Worm (Caenorhabditis elegans): ENCODE data around the gene T04F3.5.

The T04F3.5 gene

DNA sequence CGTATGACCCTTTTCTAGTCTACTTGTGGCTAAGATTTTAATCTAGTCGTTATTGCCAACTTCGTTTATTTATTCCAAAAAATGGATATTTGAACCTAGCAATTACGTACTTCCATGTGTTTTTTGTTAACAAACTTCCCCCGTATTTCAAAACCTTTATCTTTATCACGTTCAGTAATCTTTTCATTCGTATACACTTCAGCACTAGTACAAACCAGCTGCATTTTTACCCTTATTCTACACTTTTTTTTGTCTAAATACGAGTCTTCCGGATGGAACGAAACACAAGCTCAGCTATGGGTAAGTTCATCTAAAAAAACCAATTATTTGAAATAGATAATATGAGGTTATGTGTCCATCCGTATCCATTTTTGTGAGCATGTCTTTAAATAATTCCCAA, 29.0 kb downstream of the T04F3.5 start, which contains the start of gene D2023.1:
D2023.1 (plus strand) TSS at position 77 of the 400 bp plus-strand sequence.
- TF ChIP-seq aly-1 (tag; optimal IDR thresholded peaks at IDR 0.05) (no peak), tbx-37 (GFP tag; conservative IDR thresholded peaks at IDR 0.05) (no peak), hmg-4 (GFP tag; optimal IDR thresholded peaks at IDR 0.05) (no peak), ama-1 (optimal IDR thresholded peaks at IDR 0.05) (no peak), hnd-1 (tag; optimal IDR thresholded peaks at IDR 0.05) (no peak), tbx-11 (GFP tag; IDR thresholded peaks at IDR 0.05) (no peak), B0310.2 (tag; optimal IDR thresholded peaks at IDR 0.05) (no peak), ceh-36 (tag; optimal IDR thresholded peaks at IDR 0.05) (no peak), F13C5.2 (tag; optimal IDR thresholded peaks at IDR 0.05) (no peak), ceh-13 (GFP tag; optimal IDR thresholded peaks at IDR 0.05) (no peak), sea-1 (GFP tag; conservative IDR thresholded peaks at IDR 0.05) (no peak), ets-7 (tag; optimal IDR thresholded peaks at IDR 0.05) (no peak), pes-1 (GFP tag; IDR thresholded peaks at IDR 0.05) (no peak), scrt-1 (GFP tag; IDR thresholded peaks at IDR 0.05) (no peak), flt-1 (GFP tag; IDR thresholded peaks at IDR 0.05) (no peak), tra-4 (tag; optimal IDR thresholded peaks at IDR 0.05) (no peak), hmbx-1 (tag; optimal IDR thresholded peaks at IDR 0.05) (no peak)

DNA sequence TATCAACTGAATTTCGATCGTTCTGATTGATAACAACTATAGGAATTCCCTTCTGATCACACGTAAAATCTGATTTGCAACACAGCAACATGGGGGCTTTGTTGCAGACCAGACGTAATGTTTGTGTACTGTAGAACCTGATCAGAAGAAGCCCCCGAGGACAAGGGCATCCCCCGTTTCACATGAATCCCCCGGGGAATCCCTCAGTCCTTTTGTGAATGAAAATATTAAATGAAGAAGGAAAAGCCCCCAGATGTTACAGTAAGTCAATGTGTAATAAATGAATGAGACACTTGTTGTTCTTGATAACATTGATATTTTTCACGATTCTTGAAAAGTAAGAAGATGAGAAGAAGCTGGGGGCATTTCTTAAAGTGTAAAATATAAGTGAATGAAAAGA, 33.7 kb downstream of the T04F3.5 start:
- no peak for TF ChIP-seq tbx-37 (GFP tag; conservative IDR thresholded peaks at IDR 0.05)
- no peak for TF ChIP-seq hnd-1 (tag; optimal IDR thresholded peaks at IDR 0.05)
- TF ChIP-seq ceh-13 (GFP tag; optimal IDR thresholded peaks at IDR 0.05), result no peak

DNA sequence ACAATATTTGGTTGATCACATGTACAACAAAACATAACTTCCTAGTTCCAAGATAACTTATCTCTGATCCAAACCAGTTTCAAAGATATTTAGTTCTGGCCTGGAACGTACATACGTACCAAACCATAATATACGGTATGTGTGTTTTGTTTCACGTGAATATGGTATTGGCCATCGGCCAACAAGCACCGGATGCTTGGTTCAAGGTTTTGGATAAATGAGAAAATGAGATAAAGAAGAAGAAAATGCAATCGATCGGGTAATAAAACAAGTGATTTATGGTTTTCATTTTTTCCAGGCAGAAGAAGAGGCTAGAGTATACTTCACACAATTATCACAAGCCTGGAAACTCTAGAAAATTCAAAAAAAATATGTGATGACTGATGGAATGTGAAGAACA, 34.9 kb downstream of the T04F3.5 start:
- TF ChIP-seq hnd-1 (tag; optimal IDR thresholded peaks at IDR 0.05) (no peak), F13C5.2 (tag; optimal IDR thresholded peaks at IDR 0.05) (no peak), B0310.2 (tag; optimal IDR thresholded peaks at IDR 0.05) (no peak)

DNA sequence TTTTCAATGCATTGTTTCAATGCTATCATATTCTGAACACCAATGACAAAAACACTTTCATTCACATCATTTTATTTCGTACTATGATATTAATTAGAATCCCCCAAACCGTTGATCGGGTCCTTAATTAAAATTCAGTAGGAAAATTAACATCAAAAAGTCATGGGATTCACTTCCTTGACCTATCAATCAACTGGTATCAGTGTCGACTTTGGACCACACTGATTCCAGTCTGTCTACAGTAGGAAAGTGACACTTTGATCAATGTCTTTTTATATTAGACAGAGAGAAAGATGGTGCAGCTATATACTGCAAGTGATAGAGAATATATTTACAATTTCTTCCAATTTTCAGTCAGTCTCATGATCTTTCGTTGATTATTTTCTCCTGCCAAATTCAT, 35.9 kb downstream of the T04F3.5 start:
- TF ChIP-seq hmbx-1 (tag; optimal IDR thresholded peaks at IDR 0.05) (no peak), tra-4 (tag; optimal IDR thresholded peaks at IDR 0.05) (no peak), ceh-13 (GFP tag; optimal IDR thresholded peaks at IDR 0.05) (no peak), B0310.2 (tag; optimal IDR thresholded peaks at IDR 0.05) (no peak), tbx-11 (GFP tag; IDR thresholded peaks at IDR 0.05) (no peak), hnd-1 (tag; optimal IDR thresholded peaks at IDR 0.05) (no peak), pes-1 (GFP tag; IDR thresholded peaks at IDR 0.05) (no peak), aly-1 (tag; optimal IDR thresholded peaks at IDR 0.05) (no peak), scrt-1 (GFP tag; IDR thresholded peaks at IDR 0.05) (no peak), F13C5.2 (tag; optimal IDR thresholded peaks at IDR 0.05) (no peak), flt-1 (GFP tag; IDR thresholded peaks at IDR 0.05) (no peak), hmg-4 (GFP tag; optimal IDR thresholded peaks at IDR 0.05) (no peak), tbx-37 (GFP tag; conservative IDR thresholded peaks at IDR 0.05) (no peak), ama-1 (optimal IDR thresholded peaks at IDR 0.05) (no peak), sea-1 (GFP tag; conservative IDR thresholded peaks at IDR 0.05) (no peak), ceh-36 (tag; optimal IDR thresholded peaks at IDR 0.05) (no peak), ets-7 (tag; optimal IDR thresholded peaks at IDR 0.05) (no peak)

DNA sequence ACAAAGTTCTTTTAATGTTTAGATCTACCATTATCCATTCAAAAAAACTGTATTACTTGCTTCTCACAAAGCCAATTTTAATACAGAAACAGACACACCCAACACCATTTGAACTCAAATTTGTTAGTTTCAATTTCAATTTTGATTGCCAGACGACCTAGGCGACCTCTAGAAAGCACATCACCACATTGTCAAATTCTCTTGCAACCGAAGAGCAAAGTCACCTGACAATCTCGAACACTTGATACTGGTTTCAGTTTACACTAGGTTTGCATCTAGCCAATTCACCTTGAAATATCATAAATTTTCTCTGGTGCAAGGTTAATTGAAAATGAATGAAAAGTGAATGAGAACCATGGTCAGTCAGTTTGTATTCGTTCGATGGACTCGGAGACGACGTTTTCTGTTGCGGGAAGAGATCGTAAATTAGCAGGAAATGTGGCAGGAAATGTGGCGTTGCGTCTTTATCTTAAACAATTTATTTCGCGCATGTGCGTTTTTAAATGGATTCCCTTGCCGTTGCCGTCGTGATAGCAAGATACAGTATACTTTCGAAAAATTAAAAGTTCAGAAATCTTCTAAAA, 36.9 kb downstream of the T04F3.5 start:
- TF ChIP-seq ama-1 (optimal IDR thresholded peaks at IDR 0.05) (no peak), tbx-11 (GFP tag; IDR thresholded peaks at IDR 0.05) (no peak), hmbx-1 (tag; optimal IDR thresholded peaks at IDR 0.05) (no peak), tra-4 (tag; optimal IDR thresholded peaks at IDR 0.05) (no peak), flt-1 (GFP tag; IDR thresholded peaks at IDR 0.05) (no peak), hmg-4 (GFP tag; optimal IDR thresholded peaks at IDR 0.05) (no peak), B0310.2 (tag; optimal IDR thresholded peaks at IDR 0.05) (no peak), hnd-1 (tag; optimal IDR thresholded peaks at IDR 0.05) (no peak)

DNA sequence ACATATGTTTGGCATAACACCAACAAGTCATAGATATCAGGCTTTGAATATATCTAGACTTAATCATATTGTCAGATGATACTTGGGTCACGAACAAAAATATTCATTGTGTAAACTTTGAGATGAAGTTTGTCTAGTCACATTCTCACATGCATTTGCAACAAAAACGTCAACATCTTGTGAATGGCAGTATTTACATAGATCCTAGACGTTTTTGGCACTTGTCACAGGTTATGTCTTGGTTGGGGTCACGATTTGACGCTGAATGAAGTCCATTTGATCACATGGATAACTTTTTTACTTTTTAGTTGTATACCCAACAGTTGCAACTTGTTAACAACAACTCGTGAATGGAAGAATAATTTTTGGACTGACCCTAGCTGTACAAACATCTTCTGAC, 37.8 kb downstream of the T04F3.5 start:
- no peak for TF ChIP-seq ama-1 (optimal IDR thresholded peaks at IDR 0.05)
- no peak for TF ChIP-seq ceh-13 (GFP tag; optimal IDR thresholded peaks at IDR 0.05)
- no peak for TF ChIP-seq tra-4 (tag; optimal IDR thresholded peaks at IDR 0.05)
- no peak for TF ChIP-seq sea-1 (GFP tag; conservative IDR thresholded peaks at IDR 0.05)
- no peak for TF ChIP-seq F13C5.2 (tag; optimal IDR thresholded peaks at IDR 0.05)
- no peak for TF ChIP-seq flt-1 (GFP tag; IDR thresholded peaks at IDR 0.05)
- no peak for TF ChIP-seq pes-1 (GFP tag; IDR thresholded peaks at IDR 0.05)
- no peak for TF ChIP-seq hmg-4 (GFP tag; optimal IDR thresholded peaks at IDR 0.05)
- no peak for TF ChIP-seq tbx-37 (GFP tag; conservative IDR thresholded peaks at IDR 0.05)
- no peak for TF ChIP-seq scrt-1 (GFP tag; IDR thresholded peaks at IDR 0.05)
- TF ChIP-seq B0310.2 (tag; optimal IDR thresholded peaks at IDR 0.05), result no peak
- TF ChIP-seq hmbx-1 (tag; optimal IDR thresholded peaks at IDR 0.05), result no peak

DNA sequence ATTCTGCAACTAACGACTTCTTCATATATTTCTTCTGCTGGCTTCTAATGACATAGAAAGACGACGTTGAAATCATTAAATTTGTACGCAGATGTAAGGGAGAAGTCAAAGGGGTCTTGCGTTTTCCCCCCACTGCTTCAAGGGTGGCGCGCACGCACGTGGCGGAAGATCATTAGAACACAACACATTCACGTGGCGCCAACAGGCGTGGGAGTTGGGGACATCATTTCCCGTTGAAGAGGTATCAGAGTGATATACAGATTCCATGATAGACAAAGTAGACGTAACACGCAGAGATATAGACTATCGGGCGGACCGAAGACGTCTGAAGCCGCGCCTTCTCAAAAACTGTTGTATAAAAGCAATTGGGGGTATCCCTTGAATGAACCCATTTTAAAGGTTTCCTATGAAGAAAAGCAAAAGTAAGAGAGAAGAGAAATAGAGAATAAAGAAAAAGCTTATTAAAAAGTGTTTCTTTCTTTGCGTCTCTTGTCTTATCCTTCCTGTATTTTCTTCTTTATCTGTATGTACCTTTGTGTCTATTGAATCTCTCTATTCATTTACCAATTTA, 38.9 kb downstream of the T04F3.5 start:
- no peak for TF ChIP-seq ets-7 (tag; optimal IDR thresholded peaks at IDR 0.05)
- no peak for TF ChIP-seq ceh-13 (GFP tag; optimal IDR thresholded peaks at IDR 0.05)
- TF ChIP-seq ama-1 (optimal IDR thresholded peaks at IDR 0.05), result no peak
- TF ChIP-seq flt-1 (GFP tag; IDR thresholded peaks at IDR 0.05), result no peak
- no peak for TF ChIP-seq hmbx-1 (tag; optimal IDR thresholded peaks at IDR 0.05)
- no peak for TF ChIP-seq F13C5.2 (tag; optimal IDR thresholded peaks at IDR 0.05)
- no peak for TF ChIP-seq hmg-4 (GFP tag; optimal IDR thresholded peaks at IDR 0.05)
- TF ChIP-seq tra-4 (tag; optimal IDR thresholded peaks at IDR 0.05), result no peak
- no peak for TF ChIP-seq hnd-1 (tag; optimal IDR thresholded peaks at IDR 0.05)
- no peak for TF ChIP-seq B0310.2 (tag; optimal IDR thresholded peaks at IDR 0.05)
- no peak for TF ChIP-seq ceh-36 (tag; optimal IDR thresholded peaks at IDR 0.05)
- TF ChIP-seq sea-1 (GFP tag; conservative IDR thresholded peaks at IDR 0.05), result no peak
- no peak for TF ChIP-seq tbx-11 (GFP tag; IDR thresholded peaks at IDR 0.05)
- TF ChIP-seq scrt-1 (GFP tag; IDR thresholded peaks at IDR 0.05), result no peak
- no peak for TF ChIP-seq tbx-37 (GFP tag; conservative IDR thresholded peaks at IDR 0.05)
- TF ChIP-seq pes-1 (GFP tag; IDR thresholded peaks at IDR 0.05), result no peak
- no peak for TF ChIP-seq aly-1 (tag; optimal IDR thresholded peaks at IDR 0.05)
